Worm (Caenorhabditis elegans): ENCODE data around the gene mrp-5.

The mrp-5 gene

ce11 chrX:14970221-14970801 is 24.2 kb upstream of the mrp-5 start, which contains the start of the genes flwr-1 and tbc-1 (continued):
- no peak for TF ChIP-seq nhr-12 (tag; optimal IDR thresholded peaks at IDR 0.05)
- peak in 1 of 3 experiments; percentile 32 for TF ChIP-seq dpl-1 (GFP tag; optimal IDR thresholded peaks at IDR 0.05)
- peak; percentile 51 for TF ChIP-seq fkh-8 (tag; optimal IDR thresholded peaks at IDR 0.05)
- no peak for TF ChIP-seq vab-15 (tag; optimal IDR thresholded peaks at IDR 0.05)
- TF ChIP-seq nhr-77 (tag; optimal IDR thresholded peaks at IDR 0.05): no peak
- TF ChIP-seq dsc-1 (tag; optimal IDR thresholded peaks at IDR 0.05): peak; percentile 37
- TF ChIP-seq C04F5.9 (tag; optimal IDR thresholded peaks at IDR 0.05): no peak
- no peak for TF ChIP-seq egl-27 (tag; optimal IDR thresholded peaks at IDR 0.05)
- TF ChIP-seq unc-86 (tag; optimal IDR thresholded peaks at IDR 0.05): no peak
- TF ChIP-seq isw-1 (GFP tag; IDR thresholded peaks at IDR 0.05): no peak
- no peak for TF ChIP-seq C34B4.2 (tag; optimal IDR thresholded peaks at IDR 0.05)
- no peak for TF ChIP-seq efl-3 (GFP tag; optimal IDR thresholded peaks at IDR 0.05)
- no peak for TF ChIP-seq lin-13 (GFP tag; optimal IDR thresholded peaks at IDR 0.05)
- peak; percentile 55 for TF ChIP-seq nhr-71 (tag; optimal IDR thresholded peaks at IDR 0.05)
- no peak for TF ChIP-seq ceh-88 (GFP tag; IDR thresholded peaks at IDR 0.05)
- TF ChIP-seq mab-9 (GFP tag; IDR thresholded peaks at IDR 0.05): no peak
- TF ChIP-seq xbp-1 (tag; optimal IDR thresholded peaks at IDR 0.05): peak; percentile 41
- TF ChIP-seq zag-1 (tag; optimal IDR thresholded peaks at IDR 0.05): no peak
- TF ChIP-seq sptf-1 (tag; optimal IDR thresholded peaks at IDR 0.05): no peak
- peak; percentile 27 to 55 for TF ChIP-seq lin-35 (GFP tag; optimal IDR thresholded peaks at IDR 0.05)
- TF ChIP-seq unc-62 (GFP tag; optimal IDR thresholded peaks at IDR 0.05): no peak
- no peak for TF ChIP-seq hlh-4 (tag; optimal IDR thresholded peaks at IDR 0.05)
- TF ChIP-seq mep-1 (tag; optimal IDR thresholded peaks at IDR 0.05): no peak
- no peak for TF ChIP-seq nhr-85 (tag)
- TF ChIP-seq ztf-11 (tag; optimal IDR thresholded peaks at IDR 0.05): no peak
- TF ChIP-seq mef-2 (tag; optimal IDR thresholded peaks at IDR 0.05): peak; percentile 3
- 0 out of 2 replicates have a peak, but pooled peaks have one; percentile 31 for TF ChIP-seq nhr-19 (GFP tag; conservative IDR thresholded peaks at IDR 0.05)
- no peak for TF ChIP-seq zip-4 (GFP tag; optimal IDR thresholded peaks at IDR 0.05)
- TF ChIP-seq ama-1 (optimal IDR thresholded peaks at IDR 0.05): no peak
- peak; percentile 30 for TF ChIP-seq fos-1 (tag; optimal IDR thresholded peaks at IDR 0.05)
- TF ChIP-seq hlh-17 (GFP tag; optimal IDR thresholded peaks at IDR 0.05; ENCODE audit: borderline replicate concordance): no peak
- TF ChIP-seq nhr-90 (tag; optimal IDR thresholded peaks at IDR 0.05; ENCODE audit: poor library complexity): no peak
- TF ChIP-seq lin-14 (GFP tag; optimal IDR thresholded peaks at IDR 0.05): peak; percentile 53
- no peak for TF ChIP-seq Y116A8C.19 (tag; optimal IDR thresholded peaks at IDR 0.05; ENCODE audit: borderline replicate concordance)
- TF ChIP-seq sup-37 (GFP tag; optimal IDR thresholded peaks at IDR 0.05): no peak
- TF ChIP-seq unc-130 (tag; optimal IDR thresholded peaks at IDR 0.05): peak; percentile 66
- no peak for TF ChIP-seq nhr-237 (tag; optimal IDR thresholded peaks at IDR 0.05)
- TF ChIP-seq tlp-1 (tag; optimal IDR thresholded peaks at IDR 0.05): no peak
- TF ChIP-seq rnt-1 (tag; optimal IDR thresholded peaks at IDR 0.05): peak; percentile 29
- no peak for TF ChIP-seq efl-1 (optimal IDR thresholded peaks at IDR 0.05)
- TF ChIP-seq efl-1 (GFP tag; optimal IDR thresholded peaks at IDR 0.05 in 1 of 2): peak in 1 of 2 experiments; percentile 59
- TF ChIP-seq blmp-1 (tag; optimal IDR thresholded peaks at IDR 0.05): no peak
- TF ChIP-seq egl-13 (tag; optimal IDR thresholded peaks at IDR 0.05): no peak
- TF ChIP-seq lsy-2 (tag; optimal IDR thresholded peaks at IDR 0.05): peak in 1 of 2 experiments; percentile 9
- TF ChIP-seq fkh-4 (tag; optimal IDR thresholded peaks at IDR 0.05; ENCODE audit: borderline replicate concordance): no peak
- no peak for TF ChIP-seq nhr-28 (tag; optimal IDR thresholded peaks at IDR 0.05)
- no peak for TF ChIP-seq ceh-90 (tag; optimal IDR thresholded peaks at IDR 0.05)
- TF ChIP-seq pax-3 (tag; optimal IDR thresholded peaks at IDR 0.05): no peak
- no peak for TF ChIP-seq grh-1 (GFP tag; IDR thresholded peaks at IDR 0.05)
- TF ChIP-seq jun-1 (tag; optimal IDR thresholded peaks at IDR 0.05): no peak
